Comparison of ENCODE assay signal across 3 fruit fly cellular contexts in genomic region chr2L:7505976-7506375, dm6.
TF ChIP-seq lines count a peak whose summit lies in the region.

No protein-coding gene starts in this region.

- no peak for TF ChIP-seq CTCF in whole organism, embryonic (GFP tag; optimal IDR thresholded peaks at IDR 0.05; lab: Kevin White, UChicago)

TF ChIP-seq in whole organism, embryonic, 481 proteins besides CTCF, POLR2A, EP300 and RAD21 (continues in another document):
- TF ChIP-seq Ets65A (GFP tag; lab: Kevin White, UChicago) (peak; percentile 8), CG2875 (GFP tag; optimal IDR thresholded peaks at IDR 0.05; lab: Kevin White, UChicago) (no peak), fd96Cb (tag; optimal IDR thresholded peaks at IDR 0.05; lab: Kevin White, UChicago) (no peak), CG8388 (GFP tag; optimal IDR thresholded peaks at IDR 0.05; lab: Kevin White, UChicago) (no peak), phol (tag; optimal IDR thresholded peaks at IDR 0.05; lab: Kevin White, UChicago) (peak; percentile 3), chn (GFP tag; optimal IDR thresholded peaks at IDR 0.05; lab: Kevin White, UChicago) (no peak), CG14667 (GFP tag; IDR thresholded peaks at IDR 0.05; lab: Robert Waterston, UW) (no peak), kah (GFP tag; optimal IDR thresholded peaks at IDR 0.05; lab: Kevin White, UChicago) (no peak), Myb (GFP tag; optimal IDR thresholded peaks at IDR 0.05; lab: Kevin White, UChicago) (no peak), Fer3 (tag; optimal IDR thresholded peaks at IDR 0.05; lab: Kevin White, UChicago) (no peak), stc (GFP tag; IDR thresholded peaks at IDR 0.05; lab: Robert Waterston, UW) (no peak), prd (optimal IDR thresholded peaks at IDR 0.05; lab: Kevin White, UChicago) (no peak), prd (GFP tag; IDR thresholded peaks at IDR 0.05; lab: Robert Waterston, UW) (no peak), CG4820 (GFP tag; optimal IDR thresholded peaks at IDR 0.05; lab: Kevin White, UChicago) (no peak), Elba2 (GFP tag; optimal IDR thresholded peaks at IDR 0.05; lab: Kevin White, UChicago) (no peak), CG6175 (GFP tag; IDR thresholded peaks at IDR 0.05; lab: Robert Waterston, UW) (no peak), Hr78 (GFP tag; optimal IDR thresholded peaks at IDR 0.05; lab: Kevin White, UChicago) (no peak), scrt (GFP tag; optimal IDR thresholded peaks at IDR 0.05; lab: Kevin White, UChicago) (no peak), bowl (GFP tag; IDR thresholded peaks at IDR 0.05; lab: Robert Waterston, UW) (no peak), HLH4C (GFP tag; IDR thresholded peaks at IDR 0.05; lab: Robert Waterston, UW; ENCODE audit: partially characterized antibody) (no peak), HLH54F (GFP tag; optimal IDR thresholded peaks at IDR 0.05; lab: Kevin White, UChicago) (no peak), pros (GFP tag; optimal IDR thresholded peaks at IDR 0.05; lab: Kevin White, UChicago) (peak; percentile 6), TFAM (GFP tag; optimal IDR thresholded peaks at IDR 0.05; lab: Kevin White, UChicago) (no peak), sug (tag; optimal IDR thresholded peaks at IDR 0.05; lab: Kevin White, UChicago) (no peak), D19B (GFP tag; optimal IDR thresholded peaks at IDR 0.05; lab: Kevin White, UChicago) (no peak), CG13775 (GFP tag; optimal IDR thresholded peaks at IDR 0.05; lab: Kevin White, UChicago) (no peak), CG4282 (GFP tag; optimal IDR thresholded peaks at IDR 0.05; lab: Kevin White, UChicago) (no peak), al (GFP tag; IDR thresholded peaks at IDR 0.05; lab: Robert Waterston, UW) (no peak), Scr (GFP tag; IDR thresholded peaks at IDR 0.05; lab: Robert Waterston, UW; ENCODE audit: partially characterized antibody) (no peak), CG9817 (tag; optimal IDR thresholded peaks at IDR 0.05; lab: Kevin White, UChicago) (no peak), Hr39 (optimal IDR thresholded peaks at IDR 0.05; lab: Kevin White, UChicago) (no peak), CG11696 (GFP tag; IDR thresholded peaks at IDR 0.05; lab: Robert Waterston, UW) (peak; percentile 77), CG6654 (GFP tag; optimal IDR thresholded peaks at IDR 0.05; lab: Kevin White, UChicago) (peak; percentile 65)

TF ChIP-seq in whole organism, prepupa, 60 proteins besides CTCF, POLR2A, EP300 and RAD21:
- TF ChIP-seq dsx (GFP tag; optimal IDR thresholded peaks at IDR 0.05; lab: Kevin White, UChicago; ENCODE audit: poor library complexity, severe bottlenecking) (no peak), salr (GFP tag; optimal IDR thresholded peaks at IDR 0.05; lab: Kevin White, UChicago) (no peak), spab (GFP tag; optimal IDR thresholded peaks at IDR 0.05; lab: Kevin White, UChicago) (peak; percentile 25), acj6 (GFP tag; optimal IDR thresholded peaks at IDR 0.05; lab: Kevin White, UChicago) (no peak), CG6808 (GFP tag; optimal IDR thresholded peaks at IDR 0.05; lab: Kevin White, UChicago) (peak; percentile 15), Eip78C (GFP tag; lab: Kevin White, UChicago) (peak; percentile 46), CG10669 (GFP tag; optimal IDR thresholded peaks at IDR 0.05; lab: Kevin White, UChicago) (peak; percentile 13), CG34406 (GFP tag; optimal IDR thresholded peaks at IDR 0.05; lab: Kevin White, UChicago) (no peak), CG15336 (GFP tag; IDR thresholded peaks at IDR 0.05; lab: Robert Waterston, UW) (0 out of 2 replicates have a peak, but pooled peaks have one; percentile 16), CG3032 (tag; optimal IDR thresholded peaks at IDR 0.05; lab: Kevin White, UChicago) (peak; percentile 7), CG6276 (GFP tag; optimal IDR thresholded peaks at IDR 0.05; lab: Kevin White, UChicago) (no peak), Ets21C (GFP tag; optimal IDR thresholded peaks at IDR 0.05; lab: Kevin White, UChicago) (no peak)
TF ChIP-seq in whole organism, prepupa: peak in this region for 6.

TF ChIP-seq in whole organism, pupa, 21 proteins besides CTCF, POLR2A, EP300 and RAD21:
- TF ChIP-seq CG17806 (tag; optimal IDR thresholded peaks at IDR 0.05; lab: Kevin White, UChicago) (peak; percentile 27), CG8159 (tag; optimal IDR thresholded peaks at IDR 0.05; lab: Kevin White, UChicago) (peak; percentile 45), rn (GFP tag; IDR thresholded peaks at IDR 0.05; lab: Robert Waterston, UW) (no peak), CG34367 (tag; optimal IDR thresholded peaks at IDR 0.05; lab: Kevin White, UChicago) (no peak), D1 (tag; optimal IDR thresholded peaks at IDR 0.05; lab: Kevin White, UChicago) (no peak), CG10348 (GFP tag; IDR thresholded peaks at IDR 0.05; lab: Robert Waterston, UW) (no peak), gl (tag; optimal IDR thresholded peaks at IDR 0.05; lab: Kevin White, UChicago) (no peak), CG4496 (GFP tag; IDR thresholded peaks at IDR 0.05; lab: Robert Waterston, UW) (no peak), CG32121 (GFP tag; IDR thresholded peaks at IDR 0.05; lab: Robert Waterston, UW) (no peak), CG15710 (tag; optimal IDR thresholded peaks at IDR 0.05; lab: Kevin White, UChicago) (no peak), CG9948 (tag; optimal IDR thresholded peaks at IDR 0.05; lab: Kevin White, UChicago) (no peak), Ets98B (GFP tag; IDR thresholded peaks at IDR 0.05; lab: Robert Waterston, UW) (no peak), Snoo (tag; optimal IDR thresholded peaks at IDR 0.05; lab: Kevin White, UChicago) (no peak), EcR (GFP tag; optimal IDR thresholded peaks at IDR 0.05; lab: Kevin White, UChicago) (no peak), CG14655 (GFP tag; optimal IDR thresholded peaks at IDR 0.05; lab: Kevin White, UChicago) (peak; percentile 22), Pif1B (GFP tag; optimal IDR thresholded peaks at IDR 0.05; lab: Kevin White, UChicago) (no peak), CG12605 (GFP tag; IDR thresholded peaks at IDR 0.05; lab: Robert Waterston, UW) (no peak), Pif1A (GFP tag; optimal IDR thresholded peaks at IDR 0.05; lab: Kevin White, UChicago) (no peak), CG8301 (tag; optimal IDR thresholded peaks at IDR 0.05; lab: Kevin White, UChicago) (peak; percentile 13), CG13204 (GFP tag; optimal IDR thresholded peaks at IDR 0.05; lab: Kevin White, UChicago) (no peak), fd96Ca (GFP tag; IDR thresholded peaks at IDR 0.05; lab: Robert Waterston, UW) (no peak)
TF ChIP-seq in whole organism, pupa: peak in this region for 4.
